Worm (Caenorhabditis elegans) whole organism, mixed stage, embryonic: Measurements from ENCODE around the gene Y46D2A.1.

ENCODE experiments used
- ces-1 ChIP-seq: fragments of 150-350 bp; optimal IDR thresholded peaks from 2 replicates; lab custom pipeline; 2014; ENCODE audit warnings: missing biosample characterization, missing genetic modification reagents, missing genetic modification characterization
- lsy-2 ChIP-seq: fragments of 150-350 bp; optimal IDR thresholded peaks from 2 replicates; lab custom pipeline; 2014; ENCODE audit warnings: missing biosample characterization, missing genetic modification characterization
- mab-5 ChIP-seq: fragments of 150-350 bp; optimal IDR thresholded peaks from 2 replicates; lab custom pipeline; 2014; ENCODE audit warnings: missing biosample characterization, missing genetic modification characterization
- mep-1 ChIP-seq: fragments of 150-350 bp; optimal IDR thresholded peaks from 2 replicates; lab custom pipeline; 2017; ENCODE audit warnings: missing biosample characterization, missing genetic modification reagents, missing genetic modification characterization, inconsistent platforms
- nhr-12 ChIP-seq: fragments of 150-350 bp; optimal IDR thresholded peaks from 2 replicates; lab custom pipeline; 2014; ENCODE audit warnings: missing biosample characterization, missing genetic modification characterization
- nhr-237 ChIP-seq: fragments of 150-350 bp; optimal IDR thresholded peaks from 2 replicates; lab custom pipeline; 2014; ENCODE audit warnings: missing biosample characterization, missing genetic modification characterization
- nhr-28 ChIP-seq: fragments of 150-350 bp; optimal IDR thresholded peaks from 2 replicates; lab custom pipeline; 2014; ENCODE audit warnings: missing biosample characterization, missing genetic modification characterization
- snpc-4 ChIP-seq: fragments of 150-350 bp; optimal IDR thresholded peaks from 2 replicates; lab custom pipeline; 2014; ENCODE audit warnings: missing biosample characterization, missing genetic modification characterization
- unc-39 ChIP-seq: fragments of 150-350 bp; optimal IDR thresholded peaks from 2 replicates; lab custom pipeline; 2014; ENCODE audit warnings: missing biosample characterization, missing genetic modification characterization
- unc-62 ChIP-seq: fragments of 150-350 bp; optimal IDR thresholded peaks from 2 replicates; lab custom pipeline; 2014; ENCODE audit warnings: missing biosample characterization, missing genetic modification reagents, missing genetic modification characterization

- TF ChIP-seq nhr-12 (tag; lab: Kevin White, UChicago) (no peak), ces-1 (GFP tag; lab: Kevin White, UChicago) (no peak), lsy-2 (tag; lab: Kevin White, UChicago) (no peak), unc-39 (tag; lab: Kevin White, UChicago) (no peak), nhr-28 (tag; lab: Kevin White, UChicago) (no peak), unc-62 (GFP tag; lab: Kevin White, UChicago) (no peak), snpc-4 (tag; lab: Kevin White, UChicago) (no peak), mab-5 (tag; lab: Kevin White, UChicago) (no peak), nhr-237 (tag; lab: Kevin White, UChicago) (no peak), mep-1 (tag; lab: Kevin White, UChicago) (no peak)
These were observed 48.7 kb downstream of the Y46D2A.1 start, which contains the start of gene bath-23 for ce11 chrII:3371010-3371409.
